Worm (Caenorhabditis elegans) whole organism, L3 larva: ENCODE data around the gene Y111B2A.1.

Experiments
- egl-5 ChIP-seq: fragments of 150-350 bp; optimal IDR thresholded peaks from 2 replicates; lab custom pipeline; 2017; ENCODE audit warnings: missing biosample characterization, missing genetic modification reagents, missing genetic modification characterization, inconsistent platforms
- lin-15B ChIP-seq: fragments of 150-350 bp; optimal IDR thresholded peaks from 2 replicates; lab custom pipeline; 2014; ENCODE audit warnings: missing biosample characterization, missing genetic modification characterization
- nhr-67 ChIP-seq: fragments of 150-350 bp; optimal IDR thresholded peaks from 2 replicates; lab custom pipeline; 2014; ENCODE audit warnings: missing biosample characterization, missing genetic modification characterization
- nhr-77 ChIP-seq: fragments of 150-350 bp; optimal IDR thresholded peaks from 2 replicates; lab custom pipeline; 2014; ENCODE audit warnings: missing biosample characterization, missing genetic modification characterization
- pha-4 ChIP-seq: fragments of 150-350 bp; optimal IDR thresholded peaks from 2 replicates; lab custom pipeline; 2014; ENCODE audit warnings: missing biosample characterization, missing genetic modification reagents, missing genetic modification characterization
- pqm-1 ChIP-seq: fragments of 150-350 bp; optimal IDR thresholded peaks from 2 replicates; lab custom pipeline; 2017; ENCODE audit warnings: missing biosample characterization, missing genetic modification characterization, inconsistent platforms
- skn-1 ChIP-seq: fragments of 150-350 bp; optimal IDR thresholded peaks from 2 replicates; lab custom pipeline; 2014; ENCODE audit warnings: missing biosample characterization, missing genetic modification characterization
- snpc-4 ChIP-seq: fragments of 150-350 bp; optimal IDR thresholded peaks from 2 replicates; lab custom pipeline; 2014; ENCODE audit warnings: missing biosample characterization, missing genetic modification characterization
- zag-1 ChIP-seq: fragments of 150-350 bp; optimal IDR thresholded peaks from 2 replicates; lab custom pipeline; 2014; ENCODE audit warnings: missing biosample characterization, missing genetic modification characterization

DNA sequence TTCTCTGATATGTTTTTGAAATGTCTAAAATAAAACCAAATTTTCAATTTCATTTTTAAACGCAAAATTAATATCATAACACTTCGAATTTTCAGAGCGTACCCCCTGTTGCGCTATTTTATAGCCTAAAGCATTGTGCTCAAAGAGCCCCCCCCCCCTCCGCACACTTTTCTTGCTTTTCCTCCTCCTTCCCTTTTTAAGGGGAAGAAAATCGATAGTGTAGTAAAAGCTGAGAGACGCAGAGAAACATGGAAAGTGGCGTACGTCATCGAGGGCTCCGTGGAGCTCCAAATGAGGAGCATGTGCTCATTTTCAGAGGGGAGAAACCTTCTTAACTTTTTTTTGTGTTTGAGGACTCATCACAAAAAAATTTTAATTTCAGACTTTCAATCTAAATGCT lies 22.9 kb downstream of the Y111B2A.1 start, which contains the start of gene cccp-1:
- TF ChIP-seq pqm-1 (no peak), snpc-4 (tag; lab: Kevin White, UChicago) (no peak), zag-1 (tag; lab: Kevin White, UChicago) (no peak), lin-15B (tag; lab: Kevin White, UChicago) (peak; percentile 25), skn-1 (no peak), pha-4 (tag; lab: Kevin White, UChicago) (no peak), egl-5 (tag; lab: Kevin White, UChicago) (no peak), nhr-77 (tag; lab: Kevin White, UChicago) (no peak), nhr-67 (no peak)
